Worm (Caenorhabditis elegans) whole organism, dauer: ENCODE measurements around the gene ppfr-4.

Experiments
- unc-62 ChIP-seq: sonication (generic microtip); optimal IDR thresholded peaks from 2 replicates; lab custom pipeline; 2017; ENCODE audit warnings: missing biosample characterization, missing genetic modification reagents, missing genetic modification characterization

The ppfr-4 gene

ce11 chrIII:2618663-2619062 lies 1.1 kb upstream of the ppfr-4 start, which contains the start of gene Y71H2B.4:
TSS of gene Y71H2B.4 (plus strand) at chrIII:2618963.
- TF ChIP-seq unc-62 (GFP tag; lab: Kevin White, UChicago), result no peak

ce11 chrIII:2622870-2623269 lies 3.1 kb downstream of the ppfr-4 start, which contains the start of gene Y71H2B.2:
TSS of gene Y71H2B.2 (plus strand) at chrIII:2623170.
- TF ChIP-seq unc-62 (GFP tag; lab: Kevin White, UChicago), result no peak

- no peak for TF ChIP-seq unc-62 (GFP tag; lab: Kevin White, UChicago)
Observed at ce11 chrIII:2628690-2629089, 9.0 kb downstream of the ppfr-4 start, which contains the start of gene acbp-8. TSS of gene acbp-8 (plus strand) at chrIII:2629013.

DNA sequence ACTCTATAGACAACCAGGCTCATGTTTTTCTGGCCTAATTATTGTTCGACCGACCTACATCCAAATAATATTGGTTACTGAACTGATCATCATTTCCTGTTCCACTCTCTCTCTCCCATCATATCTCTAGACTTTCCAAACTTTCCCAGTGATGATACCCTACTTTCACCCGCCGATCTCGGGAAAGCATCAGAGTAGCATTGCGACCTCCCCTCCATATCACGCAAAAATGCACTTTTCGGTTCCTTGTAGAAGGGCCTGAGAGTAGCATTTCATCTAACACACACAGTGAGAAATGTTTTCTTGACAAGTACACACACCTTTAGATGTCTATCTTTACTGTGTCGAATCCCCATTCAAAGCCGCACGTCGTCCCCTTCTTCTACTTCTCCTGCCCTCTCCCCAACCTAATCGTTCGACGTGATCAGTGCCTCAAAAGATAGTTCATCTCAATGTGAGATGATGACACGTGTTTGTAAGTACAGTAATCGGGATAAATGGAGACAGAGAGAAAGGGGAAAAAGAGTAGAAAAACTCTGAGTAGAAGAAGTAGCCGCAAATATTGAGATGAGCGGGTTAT lies 13.2 kb downstream of the ppfr-4 start:
- no peak for TF ChIP-seq unc-62 (GFP tag; lab: Kevin White, UChicago)

ce11 chrIII:2634577-2634976 lies 14.8 kb downstream of the ppfr-4 start:
- no peak for TF ChIP-seq unc-62 (GFP tag; lab: Kevin White, UChicago)

ce11 chrIII:2636137-2636536 lies 16.4 kb downstream of the ppfr-4 start, which contains the start of gene zmp-2:
TSS of gene zmp-2 (plus strand) at chrIII:2636383.
- TF ChIP-seq unc-62 (GFP tag; lab: Kevin White, UChicago), result no peak

- no peak for TF ChIP-seq unc-62 (GFP tag; lab: Kevin White, UChicago)
Observed at ce11 chrIII:2641659-2642058, 21.9 kb downstream of the ppfr-4 start.

ce11 chrIII:2647194-2647925 lies 27.6 kb downstream of the ppfr-4 start:
- TF ChIP-seq unc-62 (GFP tag; lab: Kevin White, UChicago), result no peak

DNA sequence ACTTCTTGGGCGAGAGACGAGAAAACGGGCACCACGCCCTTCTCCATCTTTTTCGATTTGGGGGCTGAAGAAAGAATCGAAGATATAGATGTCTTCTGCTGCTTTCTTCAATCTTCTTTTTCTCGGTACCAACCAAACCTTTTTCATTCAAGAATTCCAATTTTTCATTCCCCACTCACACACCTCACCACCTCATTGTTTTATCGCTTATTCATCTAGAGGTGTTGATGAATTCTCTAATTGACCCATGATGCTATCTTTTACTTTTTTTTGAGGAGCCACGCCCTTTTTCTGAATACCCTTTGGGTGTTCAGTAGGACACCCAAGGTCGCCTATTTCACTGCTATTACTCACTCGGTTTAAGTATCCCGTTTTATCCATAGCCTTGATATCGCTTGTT lies 31.8 kb downstream of the ppfr-4 start:
- TF ChIP-seq unc-62 (GFP tag; lab: Kevin White, UChicago), result no peak

DNA sequence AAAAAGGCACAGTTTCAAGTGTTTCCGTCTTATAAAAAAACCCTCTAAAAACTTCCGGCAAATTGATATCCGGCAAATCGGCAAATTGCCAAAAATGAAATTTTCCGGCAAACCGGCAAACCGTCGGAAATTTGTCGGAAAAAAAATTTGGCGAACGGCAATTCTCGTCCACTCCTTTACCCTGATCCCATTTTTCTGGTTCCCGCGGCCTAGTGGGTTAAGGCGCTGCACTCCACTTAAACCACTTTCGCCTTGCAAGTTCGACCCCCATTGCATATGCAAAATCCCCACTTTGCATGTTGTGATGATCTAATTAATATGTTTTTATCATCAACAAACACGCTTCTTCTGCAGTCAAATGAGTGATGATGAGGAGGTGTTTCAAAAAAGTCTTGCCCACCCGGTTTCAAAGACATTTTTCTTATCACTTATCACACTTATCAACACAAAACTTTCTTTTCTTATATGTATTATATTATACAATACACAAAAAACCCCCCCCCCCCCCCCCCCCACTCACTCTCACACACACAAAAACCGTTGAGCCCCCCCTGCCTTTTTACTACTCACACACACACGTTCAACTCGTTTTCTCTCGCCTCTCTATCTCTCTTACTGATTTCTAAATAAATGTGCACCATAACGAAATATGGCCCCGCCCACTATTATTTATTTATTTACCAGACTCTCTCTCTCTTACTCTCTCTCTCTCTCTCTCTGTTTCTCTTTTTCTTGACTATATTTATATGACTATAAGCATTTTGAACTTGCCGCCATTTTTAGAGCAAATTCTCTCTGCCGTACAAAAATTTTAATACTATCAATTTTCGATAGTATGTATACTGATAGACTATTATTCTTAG lies 33.2 kb downstream of the ppfr-4 start:
- no peak for TF ChIP-seq unc-62 (GFP tag; lab: Kevin White, UChicago)

DNA sequence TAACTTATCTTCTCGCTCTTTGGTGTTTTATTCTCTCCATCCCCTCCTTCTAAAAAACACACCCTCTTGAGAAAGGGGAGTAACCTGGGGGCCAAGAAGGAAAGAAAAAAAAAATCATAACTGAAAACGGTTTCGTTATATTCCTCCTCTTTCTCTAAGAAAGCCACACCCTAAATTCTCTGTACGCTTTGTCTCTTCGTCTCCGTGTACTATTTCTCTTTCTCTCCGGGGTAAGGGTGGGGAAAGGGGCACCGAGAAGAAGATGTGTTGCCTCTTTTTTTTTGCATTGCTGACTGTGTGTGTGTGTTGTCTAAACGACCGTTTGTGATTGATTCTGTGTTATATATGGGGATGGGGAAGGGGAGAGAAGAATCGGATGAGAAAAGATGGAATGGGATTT lies 36.4 kb downstream of the ppfr-4 start:
- no peak for TF ChIP-seq unc-62 (GFP tag; lab: Kevin White, UChicago)

DNA sequence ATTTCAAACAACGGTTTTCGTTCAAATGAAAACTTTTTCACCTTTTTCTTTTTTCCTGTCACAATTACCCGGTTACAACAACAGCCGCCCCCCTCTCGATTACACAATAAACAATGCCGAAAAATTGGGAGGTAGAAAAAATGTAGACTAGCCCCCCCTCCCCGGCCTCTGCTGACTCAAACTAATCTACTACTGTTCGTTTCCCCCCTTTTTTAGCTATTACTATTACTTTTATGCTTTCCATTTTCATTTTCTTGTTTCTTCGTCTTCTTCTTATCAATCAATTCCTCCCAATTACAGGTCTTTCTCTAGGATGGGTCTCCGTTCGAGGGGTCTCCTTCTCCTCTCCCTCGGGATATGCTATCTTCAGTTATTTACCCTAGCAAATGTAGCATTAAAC lies 38.0 kb downstream of the ppfr-4 start, which contains the start of gene let-805:
let-805 (plus strand) TSS at position 301 of the 400 bp plus-strand sequence.
- TF ChIP-seq unc-62 (GFP tag; lab: Kevin White, UChicago), result no peak
